Fruit fly (Drosophila melanogaster) S2 (cell line): ENCODE results near the gene CG34124.

Source experiments
- CG8478 ChIP-seq: fragments of >200 bp; optimal IDR thresholded peaks from 2 replicates; lab custom pipeline; 2018
- CTCF ChIP-seq, 2 experiments: fragments of >200 bp; optimal IDR thresholded peaks; 2 replicates each; lab custom pipeline; 2018

DNA sequence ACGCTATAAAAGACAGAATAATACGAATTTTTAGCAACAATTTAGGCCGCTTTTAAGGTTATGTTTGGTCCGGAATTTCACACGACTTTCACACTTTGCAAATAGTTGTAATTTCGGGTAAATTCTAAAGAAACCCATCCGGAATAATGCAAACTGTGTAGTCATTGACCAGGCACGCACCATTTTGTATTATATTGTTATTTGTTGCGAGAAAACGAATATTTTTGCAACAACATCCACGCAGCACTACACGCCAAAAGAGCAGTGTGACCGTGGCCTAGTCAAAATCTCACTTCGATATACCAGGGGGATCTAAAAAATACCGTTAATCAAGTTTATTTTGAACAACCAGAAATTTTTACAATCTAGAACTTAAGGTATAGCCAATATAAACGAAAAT, 9.3 kb downstream of the CG34124 start, which contains the start of gene eIF3i:
- no peak for TF ChIP-seq CTCF (optimal IDR thresholded peaks at IDR 0.05; lab: Kevin White, UChicago)
- no peak for TF ChIP-seq CG8478
